ENCODE assay signal across 1 fruit fly cellular context in genomic region chrX:4108114-4108439, dm6.
TF ChIP-seq lines count a peak whose summit lies in the region.

No protein-coding gene starts in this region.

TF ChIP-seq in whole organism, prepupa, 60 proteins besides CTCF, POLR2A, EP300 and RAD21 (continued from another document):
- TF ChIP-seq OdsH (GFP tag; optimal IDR thresholded peaks at IDR 0.05; lab: Kevin White, UChicago), result peak; percentile 40
- no peak for TF ChIP-seq dsx (GFP tag; optimal IDR thresholded peaks at IDR 0.05; lab: Kevin White, UChicago; ENCODE audit: poor library complexity, severe bottlenecking)
- peak; percentile 6 for TF ChIP-seq CG6792 (GFP tag; optimal IDR thresholded peaks at IDR 0.05; lab: Kevin White, UChicago)
- no peak for TF ChIP-seq fkh (GFP tag; optimal IDR thresholded peaks at IDR 0.05; lab: Kevin White, UChicago)
- TF ChIP-seq pdm3 (GFP tag; optimal IDR thresholded peaks at IDR 0.05; lab: Kevin White, UChicago), result peak; percentile 51
- peak; percentile 13 for TF ChIP-seq dac (GFP tag; optimal IDR thresholded peaks at IDR 0.05; lab: Kevin White, UChicago)
- TF ChIP-seq lz (GFP tag; optimal IDR thresholded peaks at IDR 0.05; lab: Kevin White, UChicago), result no peak
- TF ChIP-seq CG15336 (GFP tag; IDR thresholded peaks at IDR 0.05; lab: Robert Waterston, UW), result no peak
- TF ChIP-seq svp (GFP tag; lab: Kevin White, UChicago), result no peak
- peak; percentile 82 for TF ChIP-seq CG32006 (GFP tag; optimal IDR thresholded peaks at IDR 0.05; lab: Kevin White, UChicago)
- no peak for TF ChIP-seq CG11762 (GFP tag; optimal IDR thresholded peaks at IDR 0.05; lab: Kevin White, UChicago; ENCODE audit: insufficient read depth)
- TF ChIP-seq fd59A (GFP tag; optimal IDR thresholded peaks at IDR 0.05; lab: Kevin White, UChicago), result peak; percentile 33
- TF ChIP-seq CG10669 (GFP tag; optimal IDR thresholded peaks at IDR 0.05; lab: Kevin White, UChicago), result peak; percentile 53
- no peak for TF ChIP-seq Hr39 (GFP tag; optimal IDR thresholded peaks at IDR 0.05; lab: Kevin White, UChicago)
- peak; percentile 9 for TF ChIP-seq spab (GFP tag; optimal IDR thresholded peaks at IDR 0.05; lab: Kevin White, UChicago)
- TF ChIP-seq CG8632 (GFP tag; optimal IDR thresholded peaks at IDR 0.05; lab: Kevin White, UChicago), result peak; percentile 27
- no peak for TF ChIP-seq Smox (GFP tag; optimal IDR thresholded peaks at IDR 0.05; lab: Kevin White, UChicago)
- no peak for TF ChIP-seq Hr38 (GFP tag; optimal IDR thresholded peaks at IDR 0.05; lab: Kevin White, UChicago)
- no peak for TF ChIP-seq CG6163 (GFP tag; IDR thresholded peaks at IDR 0.05; lab: Robert Waterston, UW)
- no peak for TF ChIP-seq CG11902 (GFP tag; optimal IDR thresholded peaks at IDR 0.05; lab: Kevin White, UChicago)
- TF ChIP-seq Sox14 (GFP tag; optimal IDR thresholded peaks at IDR 0.05; lab: Kevin White, UChicago), result no peak
- no peak for TF ChIP-seq Lpt (GFP tag; optimal IDR thresholded peaks at IDR 0.05; lab: Kevin White, UChicago)
- TF ChIP-seq CG4318 (GFP tag; optimal IDR thresholded peaks at IDR 0.05; lab: Kevin White, UChicago), result peak; percentile 43
- TF ChIP-seq CG34406 (GFP tag; optimal IDR thresholded peaks at IDR 0.05; lab: Kevin White, UChicago), result no peak
- TF ChIP-seq CG8319 (GFP tag; optimal IDR thresholded peaks at IDR 0.05; lab: Kevin White, UChicago), result no peak
- no peak for TF ChIP-seq esn (GFP tag; optimal IDR thresholded peaks at IDR 0.05; lab: Kevin White, UChicago)
- TF ChIP-seq net (GFP tag; optimal IDR thresholded peaks at IDR 0.05; lab: Kevin White, UChicago), result peak; percentile 35
- TF ChIP-seq Ets21C (GFP tag; optimal IDR thresholded peaks at IDR 0.05; lab: Kevin White, UChicago), result no peak
- TF ChIP-seq Sox102F (GFP tag; optimal IDR thresholded peaks at IDR 0.05; lab: Kevin White, UChicago), result no peak
- TF ChIP-seq Sox15 (GFP tag; optimal IDR thresholded peaks at IDR 0.05; lab: Kevin White, UChicago), result no peak
- peak; percentile 26 for TF ChIP-seq CG7368 (GFP tag; optimal IDR thresholded peaks at IDR 0.05; lab: Kevin White, UChicago)
- TF ChIP-seq CG3919 (GFP tag; optimal IDR thresholded peaks at IDR 0.05; lab: Kevin White, UChicago), result peak; percentile 3
- TF ChIP-seq CG6808 (GFP tag; optimal IDR thresholded peaks at IDR 0.05; lab: Kevin White, UChicago), result peak; percentile 58
